Fruit fly (Drosophila melanogaster): ENCODE data around the gene CG17777.
A peak's percentile ranks its signal among the peaks of the same experiment; 100 is the strongest.

The CG17777 gene

DNA sequence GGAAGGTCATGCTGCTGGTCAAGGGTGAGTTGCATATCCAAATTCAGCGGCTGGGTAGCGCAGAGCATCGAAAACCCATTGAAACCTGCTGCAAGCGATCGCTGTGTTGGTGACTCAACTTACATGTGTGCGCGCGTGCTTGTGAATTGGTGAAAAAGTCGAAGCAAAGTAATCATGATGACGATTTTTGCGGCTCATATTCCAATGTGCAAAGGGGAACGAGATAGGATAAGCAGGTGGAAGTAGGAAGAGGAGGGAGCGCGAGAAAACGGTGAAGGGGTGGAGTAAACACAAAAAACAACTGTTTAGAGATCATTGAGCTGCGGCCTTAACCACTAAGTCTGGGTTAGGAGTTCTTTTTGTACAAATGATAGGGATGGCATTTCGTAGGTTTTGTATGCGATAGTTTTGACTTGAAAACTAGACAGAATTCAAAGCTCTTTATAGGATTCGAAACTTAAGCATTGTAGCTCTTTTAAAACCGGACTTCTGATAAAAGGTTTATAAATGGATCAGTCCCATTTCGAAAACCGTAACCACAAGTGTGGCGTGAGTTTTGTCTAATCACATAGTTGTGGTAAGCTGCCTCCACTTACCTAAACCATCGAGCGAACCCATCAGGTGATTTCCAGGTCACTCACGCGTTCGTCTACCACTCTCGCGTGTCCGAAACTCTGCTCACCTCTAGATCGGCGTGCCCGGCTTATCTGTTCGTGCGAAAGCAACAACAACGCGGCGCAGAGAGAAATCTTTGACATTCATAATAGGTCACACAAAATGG is 40.8 kb upstream of the CG17777 start:
- peak; percentile 78 for TF ChIP-seq CG11617 (GFP tag; optimal IDR thresholded peaks at IDR 0.05)
- no peak for TF ChIP-seq cic (GFP tag; optimal IDR thresholded peaks at IDR 0.05)
- TF ChIP-seq toe (GFP tag; optimal IDR thresholded peaks at IDR 0.05), result peak; percentile 39
- TF ChIP-seq Hr96 (GFP tag; optimal IDR thresholded peaks at IDR 0.05), result no peak
- peak; percentile 1 for TF ChIP-seq CG7045 (GFP tag; optimal IDR thresholded peaks at IDR 0.05)
- peak; percentile 94 for TF ChIP-seq pad (GFP tag; optimal IDR thresholded peaks at IDR 0.05)
- TF ChIP-seq kay (GFP tag; ENCODE audit: borderline replicate concordance), result peak; percentile 80
- TF ChIP-seq bab1 (GFP tag; optimal IDR thresholded peaks at IDR 0.05), result peak; percentile 79
- peak; percentile 38 for TF ChIP-seq tj (GFP tag; optimal IDR thresholded peaks at IDR 0.05)
- peak; percentile 61 for TF ChIP-seq CG5204 (GFP tag; optimal IDR thresholded peaks at IDR 0.05)
- peak; percentile 5 for TF ChIP-seq CG12768 (GFP tag; optimal IDR thresholded peaks at IDR 0.05)
- TF ChIP-seq CG7101 (tag; optimal IDR thresholded peaks at IDR 0.05), result peak; percentile 69
- peak; percentile 77 for TF ChIP-seq CG1620 (GFP tag; optimal IDR thresholded peaks at IDR 0.05)
- TF ChIP-seq Clk (GFP tag; optimal IDR thresholded peaks at IDR 0.05), result no peak
- TF ChIP-seq CG14711 (tag; optimal IDR thresholded peaks at IDR 0.05), result no peak
- peak; percentile 68 for TF ChIP-seq Crg-1 (GFP tag; optimal IDR thresholded peaks at IDR 0.05)
- TF ChIP-seq cnc (optimal IDR thresholded peaks at IDR 0.05), result no peak
- peak; percentile 32 for TF ChIP-seq ovo (GFP tag; optimal IDR thresholded peaks at IDR 0.05)
- no peak for TF ChIP-seq CG33017 (tag; optimal IDR thresholded peaks at IDR 0.05)
- peak; percentile 59 for TF ChIP-seq Mnt (GFP tag; optimal IDR thresholded peaks at IDR 0.05)

DNA sequence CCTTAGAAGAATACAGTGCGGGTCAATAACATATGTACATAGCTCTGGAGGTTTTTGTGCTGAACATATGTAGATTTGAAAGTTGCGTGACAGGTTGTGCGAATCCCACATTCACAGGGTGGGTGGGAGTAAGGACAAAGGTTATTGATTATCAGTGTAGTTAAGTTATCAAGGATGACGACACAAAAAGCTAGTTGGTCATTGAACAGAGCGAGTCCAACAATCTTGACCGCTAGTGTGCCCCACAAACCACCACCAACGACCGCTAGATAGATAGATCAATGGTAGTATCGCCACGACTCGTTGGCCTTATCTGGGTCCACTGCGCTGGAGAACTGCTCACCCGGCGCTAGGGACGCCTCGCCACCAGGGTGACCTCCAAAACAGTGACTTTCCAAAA is 40.1 kb upstream of the CG17777 start:
- TF ChIP-seq Crg-1 (GFP tag; optimal IDR thresholded peaks at IDR 0.05), result no peak
- peak; percentile 45 for TF ChIP-seq cic (GFP tag; optimal IDR thresholded peaks at IDR 0.05)

DNA sequence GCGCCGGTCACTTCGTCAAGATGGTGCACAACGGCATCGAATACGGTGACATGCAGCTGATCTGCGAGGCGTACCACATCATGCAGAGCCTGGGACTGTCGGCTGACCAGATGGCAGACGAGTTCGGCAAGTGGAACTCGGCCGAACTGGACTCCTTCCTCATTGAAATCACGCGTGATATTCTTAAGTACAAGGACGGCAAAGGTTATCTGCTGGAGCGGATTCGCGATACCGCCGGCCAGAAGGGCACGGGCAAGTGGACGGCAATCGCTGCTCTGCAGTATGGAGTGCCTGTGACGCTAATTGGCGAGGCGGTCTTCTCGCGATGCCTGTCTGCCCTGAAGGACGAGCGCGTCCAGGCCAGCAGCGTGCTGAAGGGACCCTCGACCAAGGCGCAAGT is 39.2 kb upstream of the CG17777 start:
- TF ChIP-seq toe (GFP tag; optimal IDR thresholded peaks at IDR 0.05), result no peak
- TF ChIP-seq kay (GFP tag; ENCODE audit: borderline replicate concordance), result no peak
- no peak for TF ChIP-seq tj (GFP tag; optimal IDR thresholded peaks at IDR 0.05)
- no peak for TF ChIP-seq CG5204 (GFP tag; optimal IDR thresholded peaks at IDR 0.05)
- no peak for TF ChIP-seq bab1 (GFP tag; optimal IDR thresholded peaks at IDR 0.05)
- TF ChIP-seq CG33017 (tag; optimal IDR thresholded peaks at IDR 0.05), result no peak
- no peak for TF ChIP-seq CG14711 (tag; optimal IDR thresholded peaks at IDR 0.05)

DNA sequence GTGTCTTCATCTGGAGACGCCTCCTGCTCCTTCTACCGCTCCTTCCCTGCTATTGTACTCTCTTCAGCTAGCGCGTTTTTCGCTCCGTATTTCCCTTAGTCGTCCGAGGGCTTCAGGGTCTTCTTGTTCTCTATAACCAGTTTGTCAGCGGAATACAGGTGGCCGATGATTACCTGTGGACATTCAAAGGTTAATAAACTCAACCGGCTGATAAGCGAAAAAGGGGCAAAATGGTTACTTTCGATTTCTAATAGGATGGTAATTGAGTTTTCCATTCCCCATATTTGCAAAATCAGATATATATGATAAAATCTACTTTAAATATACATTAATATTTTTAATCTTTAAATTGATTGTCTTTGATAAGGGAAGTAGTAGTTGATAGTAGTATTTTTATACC is 38.0 kb upstream of the CG17777 start:
- TF ChIP-seq cnc (optimal IDR thresholded peaks at IDR 0.05), result no peak
- TF ChIP-seq CG14711 (tag; optimal IDR thresholded peaks at IDR 0.05), result no peak
- no peak for TF ChIP-seq pad (GFP tag; optimal IDR thresholded peaks at IDR 0.05)
- no peak for TF ChIP-seq CG5204 (GFP tag; optimal IDR thresholded peaks at IDR 0.05)
- TF ChIP-seq kay (GFP tag; ENCODE audit: borderline replicate concordance), result no peak
- TF ChIP-seq CG7045 (GFP tag; optimal IDR thresholded peaks at IDR 0.05), result no peak
- TF ChIP-seq CG11617 (GFP tag; optimal IDR thresholded peaks at IDR 0.05), result no peak
- TF ChIP-seq cic (GFP tag; optimal IDR thresholded peaks at IDR 0.05), result no peak
- TF ChIP-seq Crg-1 (GFP tag; optimal IDR thresholded peaks at IDR 0.05), result no peak
- no peak for TF ChIP-seq CG7101 (tag; optimal IDR thresholded peaks at IDR 0.05)
- no peak for TF ChIP-seq Mnt (GFP tag; optimal IDR thresholded peaks at IDR 0.05)
- no peak for TF ChIP-seq CG12768 (GFP tag; optimal IDR thresholded peaks at IDR 0.05)
- no peak for TF ChIP-seq Clk (GFP tag; optimal IDR thresholded peaks at IDR 0.05)
- TF ChIP-seq tj (GFP tag; optimal IDR thresholded peaks at IDR 0.05), result no peak
- TF ChIP-seq bab1 (GFP tag; optimal IDR thresholded peaks at IDR 0.05), result no peak

DNA sequence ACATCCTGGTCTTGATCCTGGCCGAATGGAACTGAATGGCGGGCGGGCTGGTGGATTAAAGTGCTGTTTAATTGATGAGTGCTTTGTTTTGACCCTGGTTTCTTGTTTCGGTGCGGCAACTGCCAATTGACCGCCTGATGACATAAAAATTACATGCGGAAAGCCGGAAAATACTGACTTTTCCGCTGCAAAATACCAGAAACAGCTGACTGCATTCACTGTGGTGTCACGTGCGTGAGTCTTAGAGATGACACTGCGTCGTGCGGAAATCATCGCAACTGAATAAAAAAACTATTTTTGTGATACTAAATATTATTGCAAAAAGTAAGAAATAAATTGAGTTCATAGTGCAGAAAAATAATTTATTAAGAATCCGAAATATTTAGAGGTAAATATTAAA is 37.2 kb upstream of the CG17777 start, which contains the start of gene bcn92:
Gene bcn92 (minus strand): TSS at position 170 of the 400 bp plus-strand sequence.
- no peak for TF ChIP-seq pad (GFP tag; optimal IDR thresholded peaks at IDR 0.05)
- peak; percentile 44 for TF ChIP-seq CG7101 (tag; optimal IDR thresholded peaks at IDR 0.05)
- peak; percentile 48 for TF ChIP-seq CG11617 (GFP tag; optimal IDR thresholded peaks at IDR 0.05)
- TF ChIP-seq Mnt (GFP tag; optimal IDR thresholded peaks at IDR 0.05), result peak; percentile 92
- no peak for TF ChIP-seq cnc (optimal IDR thresholded peaks at IDR 0.05)
- TF ChIP-seq CG33017 (tag; optimal IDR thresholded peaks at IDR 0.05), result no peak
- peak; percentile 42 for TF ChIP-seq toe (GFP tag; optimal IDR thresholded peaks at IDR 0.05)
- no peak for TF ChIP-seq kay (GFP tag; ENCODE audit: borderline replicate concordance)
- TF ChIP-seq CG7045 (GFP tag; optimal IDR thresholded peaks at IDR 0.05), result no peak
- TF ChIP-seq CG1620 (GFP tag; optimal IDR thresholded peaks at IDR 0.05), result peak; percentile 55
- peak; percentile 57 for TF ChIP-seq bab1 (GFP tag; optimal IDR thresholded peaks at IDR 0.05)
- TF ChIP-seq CG14711 (tag; optimal IDR thresholded peaks at IDR 0.05), result peak; percentile 53
- no peak for TF ChIP-seq Hr96 (GFP tag; optimal IDR thresholded peaks at IDR 0.05)
- TF ChIP-seq Clk (GFP tag; optimal IDR thresholded peaks at IDR 0.05), result no peak
- TF ChIP-seq cic (GFP tag; optimal IDR thresholded peaks at IDR 0.05), result no peak
- peak; percentile 10 for TF ChIP-seq ovo (GFP tag; optimal IDR thresholded peaks at IDR 0.05)
- TF ChIP-seq tj (GFP tag; optimal IDR thresholded peaks at IDR 0.05), result peak; percentile 17
- TF ChIP-seq CG5204 (GFP tag; optimal IDR thresholded peaks at IDR 0.05), result no peak
- TF ChIP-seq Crg-1 (GFP tag; optimal IDR thresholded peaks at IDR 0.05), result peak; percentile 30
- TF ChIP-seq CG12768 (GFP tag; optimal IDR thresholded peaks at IDR 0.05), result no peak

DNA sequence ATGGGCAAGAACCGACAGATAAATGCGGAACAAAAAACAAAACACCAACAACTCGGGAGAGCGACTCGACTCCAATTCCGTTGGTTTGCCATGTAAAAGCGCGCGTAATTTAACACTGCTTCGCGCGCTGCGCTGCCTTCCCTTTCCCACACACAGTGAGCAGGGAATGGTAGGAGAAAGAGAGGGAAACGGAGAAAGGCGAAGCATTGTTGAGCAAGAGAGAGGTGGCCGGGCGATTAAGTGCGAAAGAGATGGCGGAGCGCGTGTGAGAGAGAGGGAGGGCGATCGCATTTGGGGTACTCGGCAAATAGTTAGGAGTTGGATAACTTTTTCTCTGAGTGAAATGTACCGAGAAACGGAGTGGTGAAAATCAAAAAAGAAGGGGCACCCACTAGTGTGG is 30.8 kb upstream of the CG17777 start:
- TF ChIP-seq tj (GFP tag; optimal IDR thresholded peaks at IDR 0.05) (peak; percentile 62), Clk (GFP tag; optimal IDR thresholded peaks at IDR 0.05) (no peak), Crg-1 (GFP tag; optimal IDR thresholded peaks at IDR 0.05) (no peak), toe (GFP tag; optimal IDR thresholded peaks at IDR 0.05) (no peak), pad (GFP tag; optimal IDR thresholded peaks at IDR 0.05) (peak; percentile 91), Mnt (GFP tag; optimal IDR thresholded peaks at IDR 0.05) (peak; percentile 14), CG7101 (tag; optimal IDR thresholded peaks at IDR 0.05) (peak; percentile 4)
